Worm (Caenorhabditis elegans) whole organism, L3 larva: ENCODE data around the gene hst-3.1.

Experiments used
- ceh-16 ChIP-seq: sonication (generic microtip); optimal IDR thresholded peaks from 2 replicates; lab custom pipeline; 2017; ENCODE audit warnings: missing biosample characterization, missing genetic modification characterization
- egl-27 ChIP-seq: sonication (generic microtip); optimal IDR thresholded peaks from 4 replicates; lab custom pipeline; 2017; ENCODE audit warnings: missing biosample characterization, missing genetic modification reagents, missing genetic modification characterization
- elt-2 ChIP-seq: sonication (generic microtip); optimal IDR thresholded peaks from 2 replicates; lab custom pipeline; 2016; ENCODE audit warnings: missing genetic modification reagents, mild to moderate bottlenecking, missing genetic modification characterization, missing compliant biosample characterization
- fos-1 ChIP-seq: fragments of 150-350 bp; optimal IDR thresholded peaks from 2 replicates; lab custom pipeline; 2014; ENCODE audit warnings: missing biosample characterization, missing genetic modification characterization
- jun-1 ChIP-seq: fragments of 150-350 bp; optimal IDR thresholded peaks from 2 replicates; lab custom pipeline; 2014; ENCODE audit warnings: missing biosample characterization, missing genetic modification reagents, missing genetic modification characterization
- mdl-1 ChIP-seq: fragments of 150-350 bp; optimal IDR thresholded peaks from 2 replicates; lab custom pipeline; 2014; ENCODE audit warnings: missing biosample characterization, missing genetic modification characterization
- mml-1 ChIP-seq: fragments of 150-350 bp; sonication (generic microtip); optimal IDR thresholded peaks from 3 replicates; lab custom pipeline; 2014; ENCODE audit warnings: missing biosample characterization, missing genetic modification characterization
- nhr-11 ChIP-seq: fragments of 150-350 bp; optimal IDR thresholded peaks from 2 replicates; lab custom pipeline; 2014; ENCODE audit warnings: missing biosample characterization, missing genetic modification characterization
- nhr-23 ChIP-seq: fragments of 150-350 bp; optimal IDR thresholded peaks from 2 replicates; lab custom pipeline; 2014; ENCODE audit warnings: missing biosample characterization, missing genetic modification reagents, missing genetic modification characterization
- nhr-237 ChIP-seq: fragments of 150-350 bp; optimal IDR thresholded peaks from 2 replicates; lab custom pipeline; 2014; ENCODE audit warnings: missing biosample characterization, missing genetic modification characterization

- no peak for TF ChIP-seq mdl-1
- no peak for TF ChIP-seq mml-1 (tag; lab: Kevin White, UChicago)
- TF ChIP-seq fos-1 (tag; lab: Kevin White, UChicago): no peak
- TF ChIP-seq ceh-16 (tag; lab: Kevin White, UChicago): no peak
- TF ChIP-seq egl-27 (tag; lab: Kevin White, UChicago): no peak
- TF ChIP-seq jun-1 (tag; lab: Kevin White, UChicago): no peak
- no peak for TF ChIP-seq nhr-11
- no peak for TF ChIP-seq nhr-237 (tag; lab: Kevin White, UChicago)
- TF ChIP-seq elt-2 (tag; lab: Kevin White, UChicago): no peak
- no peak for TF ChIP-seq nhr-23 (tag; lab: Kevin White, UChicago)
These were observed 33.5 kb downstream of the hst-3.1 start for ce11 chrII:6135530-6135929.
